Fruit fly (Drosophila melanogaster) whole organism, embryonic: ENCODE data around the gene CG11668.

Experiments used
- Abd-B ChIP-seq: fragments of 200-800 bp; sonication (Bioruptor generic); optimal IDR thresholded peaks from 2 replicates; lab custom pipeline; 2018; ENCODE audit warnings: missing biosample characterization, mild to moderate bottlenecking, missing genetic modification characterization, moderate library complexity
- Bdp1 ChIP-seq: fragments of 200-800 bp; sonication (Bioruptor generic); optimal IDR thresholded peaks from 3 replicates; lab custom pipeline; 2016; ENCODE audit warnings: missing biosample characterization, missing genetic modification characterization
- CG10366 ChIP-seq: fragments of 200-800 bp; sonication (Bioruptor generic); IDR thresholded peaks from 2 replicates; pipeline ENCODE4 v1.3.6; 2022; ENCODE audit warnings: missing biosample characterization, missing genetic modification characterization
- CG10565 ChIP-seq: fragments of 200-800 bp; sonication (Bioruptor generic); optimal IDR thresholded peaks from 3 replicates; lab custom pipeline; 2016; ENCODE audit warnings: missing biosample characterization, mild to moderate bottlenecking, missing genetic modification characterization
- CG11085 ChIP-seq: fragments of 200-800 bp; sonication (Bioruptor generic); IDR thresholded peaks from 2 replicates; pipeline ENCODE4 v1.3.6; 2022; ENCODE audit warnings: missing biosample characterization, missing genetic modification characterization
- CG11723 ChIP-seq: fragments of 200-800 bp; sonication (Bioruptor generic); optimal IDR thresholded peaks from 2 replicates; lab custom pipeline; 2017; ENCODE audit warnings: missing biosample characterization, mild to moderate bottlenecking, missing genetic modification characterization
- CG12104 ChIP-seq: fragments of 200-800 bp; sonication (Bioruptor generic); optimal IDR thresholded peaks from 3 replicates; lab custom pipeline; 2016; ENCODE audit warnings: missing biosample characterization, missing genetic modification characterization
- CG12219 ChIP-seq: fragments of 200-800 bp; sonication (Bioruptor generic); optimal IDR thresholded peaks from 3 replicates; lab custom pipeline; 2018; ENCODE audit warnings: missing biosample characterization, mild to moderate bottlenecking, missing genetic modification characterization
- CG12236 ChIP-seq: fragments of 200-800 bp; sonication (Bioruptor generic); optimal IDR thresholded peaks from 2 replicates; lab custom pipeline; 2016; ENCODE audit warnings: missing biosample characterization, missing genetic modification characterization
- CG12391 ChIP-seq: fragments of 200-800 bp; sonication (Bioruptor generic); optimal IDR thresholded peaks from 3 replicates; lab custom pipeline; 2018; ENCODE audit warnings: missing biosample characterization, mild to moderate bottlenecking, missing genetic modification characterization, moderate library complexity
- CG13296 ChIP-seq: fragments of 200-800 bp; sonication (Bioruptor generic); optimal IDR thresholded peaks from 3 replicates; lab custom pipeline; 2018; ENCODE audit warnings: missing biosample characterization, mild to moderate bottlenecking, missing genetic modification characterization
- CG13894 ChIP-seq: fragments of 200-800 bp; sonication (Bioruptor generic); optimal IDR thresholded peaks from 3 replicates; lab custom pipeline; 2018; ENCODE audit warnings: missing biosample characterization, mild to moderate bottlenecking, missing genetic modification characterization, moderate library complexity
- CG14014 ChIP-seq: fragments of 200-800 bp; sonication (Bioruptor generic); IDR thresholded peaks from 2 replicates; pipeline ENCODE4 v1.3.6; 2022; ENCODE audit warnings: missing biosample characterization, missing genetic modification characterization
- CG14667 ChIP-seq: fragments of 200-800 bp; sonication (Bioruptor generic); IDR thresholded peaks from 2 replicates; pipeline ENCODE4 v1.3.6; 2022; ENCODE audit warnings: missing biosample characterization, missing genetic modification characterization
- CG15269 ChIP-seq: fragments of 200-800 bp; sonication (Bioruptor generic); optimal IDR thresholded peaks from 2 replicates; lab custom pipeline; 2018; ENCODE audit warnings: missing biosample characterization, mild to moderate bottlenecking, missing genetic modification characterization, moderate library complexity
- CG1647 ChIP-seq: fragments of 200-800 bp; sonication (Bioruptor generic); optimal IDR thresholded peaks from 3 replicates; lab custom pipeline; 2016; ENCODE audit warnings: missing biosample characterization, missing genetic modification characterization
- CG17802 ChIP-seq: fragments of 200-800 bp; sonication (Bioruptor generic); optimal IDR thresholded peaks from 2 replicates; lab custom pipeline; 2018; ENCODE audit warnings: missing biosample characterization, mild to moderate bottlenecking, missing genetic modification characterization, moderate library complexity
- CG18011 ChIP-seq: fragments of 200-800 bp; sonication (Bioruptor generic); optimal IDR thresholded peaks from 2 replicates; lab custom pipeline; 2017; ENCODE audit warnings: missing biosample characterization, missing genetic modification characterization, mild to moderate bottlenecking, moderate library complexity, missing genotype
- CG18619 ChIP-seq: fragments of 200-800 bp; sonication (Bioruptor generic); optimal IDR thresholded peaks from 3 replicates; lab custom pipeline; 2017; ENCODE audit warnings: missing biosample characterization, mild to moderate bottlenecking, missing genetic modification characterization
- CG2202 ChIP-seq: fragments of 200-800 bp; sonication (Bioruptor generic); optimal IDR thresholded peaks from 2 replicates; lab custom pipeline; 2018; ENCODE audit warnings: missing biosample characterization, mild to moderate bottlenecking, missing genetic modification characterization
- CG2889 ChIP-seq: fragments of 200-800 bp; sonication (Bioruptor generic); IDR thresholded peaks from 3 replicates; pipeline ENCODE4 v1.3.6; 2022; ENCODE audit warnings: missing biosample characterization, missing genetic modification characterization
- CG32772 ChIP-seq: fragments of 200-800 bp; sonication (Bioruptor generic); IDR thresholded peaks from 2 replicates; pipeline ENCODE4 v1.3.6; 2022; ENCODE audit warnings: missing biosample characterization, missing genetic modification characterization
- CG34422 ChIP-seq: fragments of 200-800 bp; sonication (Bioruptor generic); IDR thresholded peaks from 3 replicates; pipeline ENCODE4 v1.3.6; 2022; ENCODE audit warnings: missing biosample characterization, missing genetic modification characterization
- CG4360 ChIP-seq: fragments of 200-800 bp; sonication (Bioruptor generic); IDR thresholded peaks from 2 replicates; pipeline ENCODE4 v1.3.6; 2022; ENCODE audit warnings: missing biosample characterization, missing genetic modification characterization
- CG6854 ChIP-seq: fragments of 200-800 bp; sonication (Bioruptor generic); optimal IDR thresholded peaks from 3 replicates; lab custom pipeline; 2017; ENCODE audit warnings: missing biosample characterization, mild to moderate bottlenecking, missing genetic modification characterization
- CG7786 ChIP-seq: fragments of 200-800 bp; sonication (Bioruptor generic); optimal IDR thresholded peaks from 2 replicates; lab custom pipeline; 2016; ENCODE audit warnings: missing biosample characterization, missing genetic modification characterization
- CG9797 ChIP-seq: fragments of 200-800 bp; sonication (Bioruptor generic); optimal IDR thresholded peaks from 3 replicates; lab custom pipeline; 2018; ENCODE audit warnings: missing biosample characterization, mild to moderate bottlenecking, missing genetic modification characterization
- CHES-1-like ChIP-seq: fragments of 200-800 bp; sonication (Bioruptor generic); optimal IDR thresholded peaks from 2 replicates; lab custom pipeline; 2016; ENCODE audit warnings: missing biosample characterization, missing genetic modification characterization
- Chrac-16 ChIP-seq: fragments of 200-800 bp; sonication (Bioruptor generic); optimal IDR thresholded peaks from 3 replicates; lab custom pipeline; 2016; ENCODE audit warnings: missing biosample characterization, missing genetic modification characterization
- CoRest ChIP-seq: fragments of 200-800 bp; sonication (Bioruptor generic); optimal IDR thresholded peaks from 3 replicates; lab custom pipeline; 2018; ENCODE audit warnings: missing biosample characterization, mild to moderate bottlenecking, missing genetic modification characterization, moderate library complexity
- Hsf ChIP-seq: fragments of 200-800 bp; sonication (Bioruptor generic); optimal IDR thresholded peaks from 3 replicates; lab custom pipeline; 2016; ENCODE audit warnings: missing biosample characterization, missing genetic modification characterization
- Lhr ChIP-seq: fragments of 200-800 bp; sonication (Bioruptor generic); optimal IDR thresholded peaks from 3 replicates; lab custom pipeline; 2017; ENCODE audit warnings: mild to moderate bottlenecking, missing biosample characterization, missing genetic modification reagents, missing genetic modification characterization
- Opbp ChIP-seq: fragments of 200-800 bp; sonication (Bioruptor generic); IDR thresholded peaks from 3 replicates; pipeline ENCODE4 v1.3.6; 2022; ENCODE audit warnings: missing biosample characterization, missing genetic modification characterization; ENCODE audit not compliant: partially characterized antibody
- Poxn ChIP-seq: fragments of 200-800 bp; sonication (Bioruptor generic); IDR thresholded peaks from 2 replicates; pipeline ENCODE4 v1.3.6; 2022; ENCODE audit warnings: missing biosample characterization, missing genetic modification characterization
- ap ChIP-seq: fragments of 200-800 bp; sonication (Bioruptor generic); IDR thresholded peaks from 2 replicates; pipeline ENCODE4 v1.3.6; 2022; ENCODE audit warnings: missing biosample characterization, missing genetic modification characterization
- ase ChIP-seq: fragments of 200-800 bp; sonication (Bioruptor generic); IDR thresholded peaks from 3 replicates; pipeline ENCODE4 v1.3.6; 2022; ENCODE audit warnings: missing biosample characterization, missing genetic modification characterization
- ash1 ChIP-seq: fragments of 200-800 bp; sonication (Bioruptor generic); optimal IDR thresholded peaks from 2 replicates; lab custom pipeline; 2018; ENCODE audit warnings: missing biosample characterization, mild to moderate bottlenecking, missing genetic modification characterization
- bab2 ChIP-seq: fragments of 200-800 bp; sonication (Bioruptor generic); optimal IDR thresholded peaks from 2 replicates; lab custom pipeline; 2016; ENCODE audit warnings: missing biosample characterization, missing genetic modification characterization
- bbx ChIP-seq: fragments of 200-800 bp; sonication (Bioruptor generic); IDR thresholded peaks from 2 replicates; pipeline ENCODE4 v1.3.6; 2022; ENCODE audit warnings: missing biosample characterization, missing genetic modification characterization; ENCODE audit not compliant: partially characterized antibody
- bsh ChIP-seq, 2 experiments: fragments of 200-800 bp; sonication (Bioruptor generic); optimal IDR thresholded peaks; 2 replicates each; lab custom pipeline; 2017 to 2018; ENCODE audit warnings: mild to moderate bottlenecking in 2 of 2, missing biosample characterization in 2 of 2, missing genetic modification characterization in 2 of 2, moderate library complexity in 1 of 2
- cas ChIP-seq: fragments of 200-800 bp; sonication (Bioruptor generic); IDR thresholded peaks from 2 replicates; pipeline ENCODE4 v1.3.6; 2022; ENCODE audit warnings: missing biosample characterization, missing genetic modification characterization
- her ChIP-seq: fragments of 200-800 bp; sonication (Bioruptor generic); optimal IDR thresholded peaks from 2 replicates; lab custom pipeline; 2016; ENCODE audit warnings: missing biosample characterization, missing genetic modification characterization
- knrl ChIP-seq: fragments of 200-800 bp; sonication (Bioruptor generic); IDR thresholded peaks from 3 replicates; pipeline ENCODE4 v1.3.6; 2022; ENCODE audit warnings: missing biosample characterization, missing genetic modification characterization; ENCODE audit not compliant: partially characterized antibody
- mam ChIP-seq: fragments of 200-800 bp; sonication (Bioruptor generic); optimal IDR thresholded peaks from 3 replicates; lab custom pipeline; 2016; ENCODE audit warnings: missing biosample characterization, missing genetic modification characterization
- pros ChIP-seq: fragments of 200-800 bp; sonication (Bioruptor generic); optimal IDR thresholded peaks from 3 replicates; lab custom pipeline; 2019; ENCODE audit warnings: missing biosample characterization, mild to moderate bottlenecking, missing genetic modification characterization, moderate library complexity
- psq ChIP-seq: fragments of 200-800 bp; sonication (Bioruptor generic); optimal IDR thresholded peaks from 2 replicates; lab custom pipeline; 2017; ENCODE audit warnings: missing biosample characterization, missing genetic modification characterization
- pzg ChIP-seq: fragments of 200-800 bp; sonication (Bioruptor generic); optimal IDR thresholded peaks from 3 replicates; lab custom pipeline; 2018; ENCODE audit warnings: missing biosample characterization, mild to moderate bottlenecking, missing genetic modification characterization, moderate library complexity
- rib ChIP-seq: fragments of 200-800 bp; sonication (Bioruptor generic); IDR thresholded peaks from 2 replicates; pipeline ENCODE4 v1.3.6; 2022; ENCODE audit warnings: missing biosample characterization, missing genetic modification characterization
- slou ChIP-seq: fragments of 200-800 bp; sonication (Bioruptor generic); optimal IDR thresholded peaks from 3 replicates; lab custom pipeline; 2016; ENCODE audit warnings: missing biosample characterization, missing genetic modification characterization
- tgo ChIP-seq: fragments of 200-800 bp; sonication (Bioruptor generic); IDR thresholded peaks from 3 replicates; pipeline ENCODE4 v1.3.6; 2022; ENCODE audit warnings: missing biosample characterization, missing genetic modification characterization
- tio ChIP-seq: fragments of 200-800 bp; sonication (Bioruptor generic); optimal IDR thresholded peaks from 2 replicates; lab custom pipeline; 2017; ENCODE audit warnings: missing biosample characterization, missing genetic modification characterization, inconsistent platforms
- vvl ChIP-seq: fragments of 200-800 bp; sonication (Bioruptor generic); IDR thresholded peaks from 2 replicates; pipeline ENCODE4 v1.3.6; 2022; ENCODE audit warnings: missing biosample characterization, missing genetic modification characterization

Gene CG11668

dm6 chr3R:13051298-13051723, 13.1 kb downstream of the CG11668 start, which contains the start of gene CG7966 (continued):
- TF ChIP-seq CG2202 (tag; lab: Kevin White, UChicago) (no peak), CG10565 (GFP tag; lab: Kevin White, UChicago) (no peak), bab2 (no peak), psq (GFP tag; lab: Kevin White, UChicago) (no peak), CG1647 (GFP tag; lab: Kevin White, UChicago) (no peak), Opbp (GFP tag; lab: Robert Waterston, UW) (no peak), CG34422 (GFP tag; lab: Robert Waterston, UW) (peak; percentile 47; the same call in 1 of the 3 replicates), CG7786 (GFP tag; lab: Kevin White, UChicago) (no peak), CG18619 (GFP tag; lab: Kevin White, UChicago) (no peak), ap (GFP tag; lab: Robert Waterston, UW) (no peak), mam (GFP tag; lab: Kevin White, UChicago) (no peak), CG17802 (tag; lab: Kevin White, UChicago) (no peak), CG13296 (GFP tag; lab: Kevin White, UChicago) (peak; percentile 19), cas (GFP tag; lab: Robert Waterston, UW) (no peak), rib (GFP tag; lab: Robert Waterston, UW) (no peak), CG12391 (tag; lab: Kevin White, UChicago) (no peak), bsh (GFP tag; optimal IDR thresholded peaks at IDR 0.05; lab: Kevin White, UChicago) (no peak), CG11723 (GFP tag; lab: Kevin White, UChicago) (no peak), CHES-1-like (GFP tag; lab: Kevin White, UChicago) (no peak), CG14667 (no peak), CG10366 (GFP tag; lab: Robert Waterston, UW) (no peak), pzg (no peak), knrl (GFP tag; lab: Robert Waterston, UW) (no peak), CG15269 (no peak), CG6854 (GFP tag; lab: Kevin White, UChicago) (peak; percentile 32), her (GFP tag; lab: Kevin White, UChicago) (no peak), CG4360 (no peak; the same call in 1 of the 2 replicates), CG13894 (no peak), Lhr (GFP tag; lab: Kevin White, UChicago) (no peak), pros (GFP tag; lab: Kevin White, UChicago) (no peak), CoRest (tag; lab: Kevin White, UChicago) (no peak), Chrac-16 (GFP tag; lab: Kevin White, UChicago) (no peak), Hsf (GFP tag; lab: Kevin White, UChicago) (no peak), CG12104 (GFP tag; lab: Kevin White, UChicago) (no peak), CG32772 (GFP tag; lab: Robert Waterston, UW) (no peak), slou (no peak), Poxn (GFP tag; lab: Robert Waterston, UW) (no peak), tio (GFP tag; lab: Kevin White, UChicago) (no peak), CG11085 (GFP tag; lab: Robert Waterston, UW) (no peak), Abd-B (GFP tag; lab: Kevin White, UChicago) (no peak), CG2889 (GFP tag; lab: Robert Waterston, UW) (no peak), Bdp1 (GFP tag; lab: Kevin White, UChicago) (no peak), tgo (GFP tag; lab: Robert Waterston, UW) (no peak), vvl (peak; percentile 51; the same call in 1 of the 2 replicates), bbx (GFP tag; lab: Robert Waterston, UW) (peak; percentile 37; the same call in 1 of the 2 replicates), CG12219 (no peak), ase (GFP tag; lab: Robert Waterston, UW) (no peak), CG14014 (GFP tag; lab: Robert Waterston, UW) (no peak), ash1 (no peak), CG9797 (no peak), CG12236 (GFP tag; lab: Kevin White, UChicago) (no peak), CG18011 (GFP tag; lab: Kevin White, UChicago) (no peak)
